Fruit fly (Drosophila melanogaster): ENCODE measurements around the gene PIG-B.

PIG-B gene

DNA sequence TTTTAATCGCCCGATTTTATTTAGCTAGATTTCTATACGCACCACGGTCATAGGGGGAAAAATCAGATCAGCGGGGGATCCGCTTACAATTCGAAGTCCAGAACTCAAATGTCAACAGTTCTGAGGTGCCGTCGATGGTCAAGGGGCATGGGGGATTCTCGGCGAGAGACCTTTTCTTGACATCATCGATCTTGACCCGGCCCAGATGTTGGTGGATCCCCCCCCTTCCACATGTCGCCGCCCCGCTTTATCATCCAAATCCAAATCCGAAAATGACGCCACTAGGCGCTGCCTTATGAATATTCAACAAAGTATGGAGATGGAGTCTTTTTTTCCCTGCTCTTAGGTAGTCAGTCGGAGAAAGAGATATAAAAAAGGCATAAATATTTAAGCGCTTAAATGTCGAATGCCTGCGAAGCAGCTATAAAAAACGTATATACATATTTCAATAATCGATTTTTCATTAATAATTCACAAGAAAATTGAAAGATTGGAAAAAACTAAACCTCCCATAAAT lies 36.8 kb downstream of the PIG-B start:
- TF ChIP-seq CTCF (optimal IDR thresholded peaks at IDR 0.05) (no peak), CG8478 (optimal IDR thresholded peaks at IDR 0.05) (no peak)

DNA sequence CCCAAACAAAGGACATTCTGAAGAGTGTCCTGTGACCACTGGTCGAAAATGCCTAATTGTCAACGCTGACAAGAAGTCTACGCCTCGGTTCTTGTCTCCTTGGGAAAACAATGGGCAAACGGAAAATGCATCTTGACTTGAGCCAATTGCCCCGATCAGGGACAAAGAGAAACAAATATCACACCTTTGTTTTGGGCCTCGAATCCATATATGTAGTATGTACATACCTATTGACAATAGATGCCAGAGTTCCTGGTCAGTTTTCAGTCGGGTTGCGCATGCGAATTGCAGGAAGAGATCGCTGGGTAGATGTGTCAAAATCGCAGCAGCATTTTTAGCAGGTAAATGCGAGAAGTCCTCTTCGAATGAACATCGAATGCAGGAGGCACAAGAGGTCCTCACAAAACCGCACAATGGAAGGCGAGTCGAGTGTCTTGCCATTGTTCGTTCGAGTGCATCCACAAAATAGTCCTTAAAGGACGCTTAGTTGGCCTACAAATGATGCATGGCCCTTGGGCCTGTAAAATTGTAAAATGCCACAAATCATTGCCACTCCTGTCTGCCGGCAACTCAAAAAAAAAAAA lies 37.7 kb downstream of the PIG-B start:
- TF ChIP-seq CG8478 (optimal IDR thresholded peaks at IDR 0.05) (no peak), CTCF (optimal IDR thresholded peaks at IDR 0.05) (no peak)

DNA sequence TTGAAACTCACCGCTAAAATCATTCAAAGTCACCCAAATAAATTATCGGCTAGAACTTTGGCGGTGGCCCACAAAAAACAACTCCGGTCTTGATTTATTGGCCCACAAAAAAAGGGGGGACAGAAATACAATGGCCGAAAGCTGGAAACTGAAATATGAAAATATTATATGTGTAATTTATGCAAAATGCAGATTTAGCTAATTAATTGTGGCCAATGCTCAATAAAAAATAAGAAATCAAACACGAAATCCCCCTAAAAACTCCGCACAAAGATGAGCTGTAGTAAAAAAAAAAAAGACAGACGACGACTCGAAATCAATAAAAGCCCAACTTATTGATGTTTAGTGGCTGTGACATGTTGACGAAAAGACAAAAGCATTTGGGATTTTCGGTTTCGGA lies 38.7 kb downstream of the PIG-B start:
- TF ChIP-seq CG8478 (optimal IDR thresholded peaks at IDR 0.05) (no peak), CTCF (optimal IDR thresholded peaks at IDR 0.05) (no peak)

DNA sequence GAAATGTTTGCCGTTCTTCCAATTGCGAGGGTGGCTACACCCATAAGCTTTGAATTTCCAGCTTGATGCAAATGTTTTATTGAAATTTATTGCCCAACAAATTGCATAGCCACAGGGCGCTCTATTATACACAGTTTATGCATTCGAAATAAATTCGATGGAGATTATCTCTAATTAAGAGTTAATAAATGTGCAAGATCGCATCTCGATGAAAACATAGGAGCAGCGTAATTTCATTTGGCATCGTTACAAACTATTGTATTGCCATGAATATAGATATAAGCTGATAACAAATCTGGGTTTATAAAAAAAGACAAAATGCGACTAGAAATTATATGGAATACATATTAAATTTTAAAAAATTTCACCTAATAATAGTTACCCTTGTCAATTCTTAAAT lies 39.4 kb downstream of the PIG-B start:
- TF ChIP-seq CTCF (optimal IDR thresholded peaks at IDR 0.05) = no peak
- no peak for TF ChIP-seq CG8478 (optimal IDR thresholded peaks at IDR 0.05)

DNA sequence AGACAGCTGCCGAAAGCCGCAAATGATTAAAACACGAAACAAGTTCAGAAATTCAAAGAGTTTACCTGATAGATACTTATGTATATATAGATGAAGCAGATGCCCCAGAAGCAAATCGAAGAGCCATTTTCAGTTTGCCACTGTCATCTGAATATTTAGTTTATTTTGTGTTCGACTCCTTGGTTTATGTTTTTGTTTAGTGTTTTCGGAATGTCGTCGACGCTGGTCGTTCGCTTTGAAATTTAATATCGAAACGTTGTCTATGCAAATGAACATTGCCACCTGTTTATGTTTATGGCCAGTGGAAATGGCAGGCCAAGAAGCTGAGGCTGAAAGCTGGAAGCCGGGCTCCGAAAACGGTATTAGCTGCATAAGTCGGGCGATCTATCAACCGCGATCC lies 40.0 kb downstream of the PIG-B start:
- TF ChIP-seq CTCF (optimal IDR thresholded peaks at IDR 0.05) (no peak), CG8478 (optimal IDR thresholded peaks at IDR 0.05) (no peak)

DNA sequence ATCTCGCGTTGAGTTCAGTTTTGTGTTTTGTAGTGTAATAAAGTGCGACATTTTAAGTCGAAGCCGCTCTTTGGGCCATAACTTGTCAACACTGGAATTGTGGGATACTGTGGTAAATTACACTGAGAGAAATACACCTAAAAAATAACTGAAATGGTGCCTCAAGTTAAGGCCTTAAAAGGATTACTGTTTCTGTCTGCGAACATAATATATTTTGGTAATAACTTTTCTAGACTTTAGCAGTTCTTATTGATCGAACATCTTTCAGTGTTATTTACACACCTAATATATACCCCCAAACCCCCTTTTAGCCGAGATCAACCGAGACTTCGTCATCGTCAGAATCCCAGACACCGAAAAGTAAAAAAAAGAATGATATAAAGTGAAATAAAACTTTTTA lies 40.8 kb downstream of the PIG-B start:
- TF ChIP-seq CG8478 (optimal IDR thresholded peaks at IDR 0.05) (no peak), CTCF (optimal IDR thresholded peaks at IDR 0.05) (no peak)

DNA sequence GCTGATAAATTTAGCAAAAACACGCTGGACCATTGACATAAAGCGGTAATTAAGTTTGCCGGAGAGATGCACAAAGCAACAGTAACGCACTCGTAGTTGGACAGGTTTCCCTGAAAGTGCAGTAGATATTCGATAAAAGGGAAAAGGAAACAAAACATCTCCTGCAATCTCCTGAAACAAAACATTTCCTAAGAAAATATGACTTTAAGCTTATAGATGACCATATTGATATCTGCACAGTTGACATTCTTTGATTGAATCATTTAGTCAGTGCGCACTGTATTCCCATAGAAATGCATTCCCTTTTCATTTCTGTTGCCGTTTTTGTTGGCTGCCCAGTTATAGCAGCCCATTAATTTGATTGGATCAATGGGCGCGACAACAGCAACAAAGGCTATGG lies 41.8 kb downstream of the PIG-B start:
- no peak for TF ChIP-seq CTCF (optimal IDR thresholded peaks at IDR 0.05)
- no peak for TF ChIP-seq CG8478 (optimal IDR thresholded peaks at IDR 0.05)

DNA sequence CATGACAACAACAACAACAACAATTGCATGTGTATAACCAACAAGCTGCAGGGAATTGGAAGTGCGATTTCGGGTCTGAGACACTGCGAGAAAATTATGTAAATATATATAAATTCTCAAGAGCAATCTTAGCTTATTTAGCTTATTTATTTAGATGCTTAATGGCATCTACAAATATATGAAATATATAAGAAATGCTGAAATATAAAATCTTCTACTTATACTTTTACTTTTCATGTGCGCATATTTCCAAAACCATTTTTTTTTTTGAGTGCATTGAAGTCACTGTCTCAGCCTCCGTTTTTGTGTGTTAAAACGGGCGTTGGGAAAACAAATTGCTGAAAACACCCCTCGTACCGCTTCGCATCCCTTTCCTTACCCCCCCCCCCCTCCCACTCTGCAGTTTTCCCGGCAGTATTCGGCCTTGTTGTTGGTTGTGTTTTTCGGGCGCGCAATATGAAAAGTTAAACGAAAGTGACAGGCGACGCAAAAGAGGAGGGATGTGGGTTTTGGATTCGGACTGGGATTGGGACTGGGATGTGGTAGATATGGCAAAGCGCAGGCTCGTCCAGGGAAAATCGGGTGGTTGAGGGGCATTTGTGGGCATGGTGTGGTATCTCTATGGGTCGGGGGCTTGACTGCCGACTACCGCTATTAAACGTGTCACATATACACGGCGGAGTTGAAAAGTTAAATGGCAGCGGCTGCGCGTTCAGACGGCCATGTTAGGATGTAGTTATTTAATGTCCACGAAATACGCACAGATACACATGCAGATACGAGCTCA lies 44.3 kb downstream of the PIG-B start:
- no peak for TF ChIP-seq CG8478 (optimal IDR thresholded peaks at IDR 0.05)
- TF ChIP-seq CTCF (optimal IDR thresholded peaks at IDR 0.05) = no peak

DNA sequence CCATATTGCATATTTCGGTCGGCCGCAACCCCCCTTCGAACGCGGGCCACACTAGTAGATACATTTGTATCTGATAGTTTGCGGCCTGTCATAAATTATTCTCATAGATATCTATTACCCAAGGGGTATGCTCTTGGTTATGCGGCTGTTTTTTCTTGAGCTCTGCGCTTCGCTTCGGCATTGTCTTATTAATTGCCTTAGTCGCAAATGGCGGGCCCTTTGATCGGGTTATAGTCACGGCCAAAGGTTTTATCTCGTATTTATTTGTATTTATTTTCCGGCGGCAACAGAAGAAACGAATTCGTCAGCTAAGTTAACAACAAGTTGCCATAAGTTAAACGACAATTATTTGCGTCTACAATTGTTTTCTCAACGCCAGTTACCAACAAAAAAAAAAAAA lies 44.9 kb downstream of the PIG-B start:
- no peak for TF ChIP-seq CG8478 (optimal IDR thresholded peaks at IDR 0.05)
- no peak for TF ChIP-seq CTCF (optimal IDR thresholded peaks at IDR 0.05)

DNA sequence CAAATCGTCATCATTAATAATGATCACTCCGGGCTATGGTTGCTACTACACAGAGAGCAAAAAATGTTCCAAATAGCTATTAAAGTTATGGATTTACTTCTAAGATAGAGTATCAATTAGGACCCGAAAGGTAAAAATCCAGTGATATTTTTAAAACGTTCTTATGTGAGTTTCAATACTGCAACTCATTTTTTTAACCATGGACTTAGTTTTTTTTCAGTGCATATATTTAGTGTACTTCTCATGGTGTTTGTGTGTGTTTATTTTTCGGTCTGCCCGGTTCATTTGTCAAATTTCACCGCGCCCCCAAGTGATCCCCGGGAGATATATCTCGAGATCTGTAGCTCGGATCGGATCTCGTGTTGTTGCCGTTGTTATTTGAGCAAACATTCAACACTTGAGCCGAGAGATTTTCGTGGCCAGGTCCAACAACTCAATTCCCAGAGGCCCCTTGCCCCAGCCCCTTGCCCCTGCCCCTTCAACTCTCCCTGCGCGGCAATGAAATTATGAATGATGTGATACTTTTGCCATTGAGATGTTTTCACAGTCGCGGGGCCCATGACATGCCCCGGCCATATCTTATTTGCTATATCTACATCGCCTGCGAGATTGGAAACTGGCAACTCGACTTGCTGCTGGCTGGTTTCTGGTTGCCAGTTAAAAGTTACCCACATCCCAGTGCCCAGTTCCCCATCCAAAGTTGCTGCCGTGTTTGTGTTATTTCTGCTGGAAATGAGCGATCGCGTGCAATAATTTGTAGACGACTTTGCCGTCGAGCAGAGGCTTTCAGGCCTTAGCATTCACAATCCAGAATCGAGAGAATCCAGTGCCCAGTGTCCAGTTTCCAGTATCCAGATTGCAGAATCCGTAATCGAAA lies 51.7 kb downstream of the PIG-B start:
- TF ChIP-seq CG8478 (optimal IDR thresholded peaks at IDR 0.05) (no peak), CTCF (optimal IDR thresholded peaks at IDR 0.05) (no peak)

DNA sequence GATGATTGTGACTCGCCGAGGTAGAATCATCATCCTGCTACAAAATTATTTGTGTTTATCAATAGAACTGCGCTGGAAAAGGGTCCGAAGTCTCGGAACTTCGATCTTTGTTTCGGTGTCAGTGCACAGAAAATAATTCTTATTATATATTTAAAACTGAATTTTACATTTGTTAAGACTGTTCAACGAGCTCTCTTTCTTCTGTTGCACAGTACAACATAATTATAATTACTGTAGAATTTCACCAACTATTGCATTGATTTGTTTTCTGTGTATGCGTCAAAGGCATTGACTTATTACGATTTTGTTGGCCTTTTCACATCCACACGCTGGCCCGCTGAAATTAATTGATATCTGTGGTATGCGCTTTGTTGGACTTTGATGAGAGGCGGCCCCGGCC lies 52.4 kb downstream of the PIG-B start:
- no peak for TF ChIP-seq CTCF (optimal IDR thresholded peaks at IDR 0.05)
- TF ChIP-seq CG8478 (optimal IDR thresholded peaks at IDR 0.05) = no peak
